Worm (Caenorhabditis elegans): ENCODE measurements around the gene dsb-1.

Gene dsb-1

DNA sequence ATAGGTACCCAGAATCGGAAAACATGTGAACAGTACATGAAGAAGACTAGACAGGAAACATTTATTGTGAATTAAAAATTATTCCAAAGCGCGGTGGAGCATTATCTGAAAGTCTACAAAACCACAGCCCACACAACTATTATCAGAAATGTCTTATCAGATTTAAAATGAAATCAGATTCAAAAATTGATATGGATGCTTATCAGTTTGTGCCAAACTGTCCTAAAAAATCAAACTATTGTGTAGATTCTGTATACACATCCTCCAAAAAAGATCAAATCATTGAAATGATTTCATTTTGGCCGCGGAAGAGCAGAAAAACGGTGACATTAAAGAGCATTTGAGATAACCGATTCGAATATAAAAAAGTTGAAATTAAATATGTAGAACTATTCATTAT, 26.7 kb downstream of the dsb-1 start, which contains the start of gene irg-4 (continued):
- no peak for TF ChIP-seq lin-39 (tag; optimal IDR thresholded peaks at IDR 0.05)
- no peak for TF ChIP-seq F26F4.8 (GFP tag; conservative IDR thresholded peaks at IDR 0.05)
- peak; percentile 93 for TF ChIP-seq pqm-1 (tag; optimal IDR thresholded peaks at IDR 0.05)
- 0 out of 2 replicates have a peak, but pooled peaks have one; percentile 27 for TF ChIP-seq php-3 (GFP tag; IDR thresholded peaks at IDR 0.05)
- TF ChIP-seq hlh-11 (tag; optimal IDR thresholded peaks at IDR 0.05), result peak; percentile 42
- no peak for TF ChIP-seq Y48G9A.11 (GFP tag; IDR thresholded peaks at IDR 0.05)
- TF ChIP-seq fos-1 (tag; optimal IDR thresholded peaks at IDR 0.05), result no peak

DNA sequence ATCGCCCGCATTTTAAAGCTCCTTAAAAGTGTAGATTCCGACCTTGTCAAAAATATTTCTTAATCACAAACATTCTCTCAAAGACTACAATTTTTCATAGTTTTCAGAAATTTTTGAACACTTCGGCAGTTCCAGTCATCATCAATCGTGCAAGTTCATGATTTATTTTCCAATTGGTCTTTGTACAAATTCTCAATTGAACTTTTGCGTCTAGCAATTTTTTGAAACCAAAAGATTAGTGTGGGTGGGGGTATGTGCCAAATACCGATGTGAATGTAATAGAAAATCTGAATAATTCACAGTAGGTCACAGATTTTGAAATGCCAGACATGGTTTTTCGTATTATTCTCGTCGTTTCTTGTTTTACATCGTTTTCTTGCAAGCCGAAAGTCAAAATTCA, 29.6 kb downstream of the dsb-1 start, which contains the start of gene clec-185:
Gene clec-185, plus strand, starts transcription at position 301 of the 400 bp plus-strand sequence.
- TF ChIP-seq lim-7 (GFP tag; IDR thresholded peaks at IDR 0.05) (no peak), R02D3.7 (tag; optimal IDR thresholded peaks at IDR 0.05) (no peak), ceh-20 (GFP tag; IDR thresholded peaks at IDR 0.05) (no peak), Y5F2A.4 (GFP tag; optimal IDR thresholded peaks at IDR 0.05) (no peak), dmd-8 (GFP tag; IDR thresholded peaks at IDR 0.05) (no peak), mxl-3 (GFP tag; optimal IDR thresholded peaks at IDR 0.05) (no peak), F10B5.3 (tag; optimal IDR thresholded peaks at IDR 0.05) (no peak), snpc-4 (tag; optimal IDR thresholded peaks at IDR 0.05) (no peak), daf-19 (GFP tag; conservative IDR thresholded peaks at IDR 0.05) (no peak)

DNA sequence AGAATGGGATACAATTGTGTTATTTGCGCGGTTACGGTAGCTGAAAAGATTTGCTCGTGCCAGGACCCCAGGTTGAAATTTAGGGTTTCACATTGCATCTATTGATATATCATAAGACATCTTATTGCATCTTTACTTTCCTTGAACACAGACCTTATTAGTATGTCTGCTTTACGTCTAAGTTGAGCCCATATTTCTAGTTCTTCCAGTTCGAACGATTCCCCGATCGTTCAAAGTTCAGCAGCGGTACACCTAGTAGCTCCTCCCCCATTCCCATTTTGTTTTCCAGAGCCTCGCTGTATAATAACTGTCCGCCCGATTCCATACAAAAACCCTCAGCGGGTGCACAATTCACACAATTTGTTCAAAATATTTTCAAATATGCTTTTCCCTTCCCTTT, 33.0 kb downstream of the dsb-1 start, which contains the start of gene C25G4.17:
Gene C25G4.17, plus strand, starts transcription at position 301 of the 400 bp plus-strand sequence.
- TF ChIP-seq unc-130 (GFP tag; optimal IDR thresholded peaks at IDR 0.05), result no peak
- TF ChIP-seq dpl-1 (GFP tag; optimal IDR thresholded peaks at IDR 0.05), result no peak
- TF ChIP-seq aly-2 (tag; optimal IDR thresholded peaks at IDR 0.05), result no peak
- TF ChIP-seq ctbp-1 (GFP tag; IDR thresholded peaks at IDR 0.05), result no peak
- no peak for TF ChIP-seq lin-39 (tag; optimal IDR thresholded peaks at IDR 0.05)
- TF ChIP-seq spr-3 (GFP tag; optimal IDR thresholded peaks at IDR 0.05), result no peak
- no peak for TF ChIP-seq ZK337.2 (GFP tag; IDR thresholded peaks at IDR 0.05)
- no peak for TF ChIP-seq snpc-4 (tag; optimal IDR thresholded peaks at IDR 0.05)
- no peak for TF ChIP-seq T20F7.1 (GFP tag; optimal IDR thresholded peaks at IDR 0.05)
- no peak for TF ChIP-seq daf-16 (GFP tag; optimal IDR thresholded peaks at IDR 0.05)
- no peak for TF ChIP-seq daf-16 (tag; optimal IDR thresholded peaks at IDR 0.05)

DNA sequence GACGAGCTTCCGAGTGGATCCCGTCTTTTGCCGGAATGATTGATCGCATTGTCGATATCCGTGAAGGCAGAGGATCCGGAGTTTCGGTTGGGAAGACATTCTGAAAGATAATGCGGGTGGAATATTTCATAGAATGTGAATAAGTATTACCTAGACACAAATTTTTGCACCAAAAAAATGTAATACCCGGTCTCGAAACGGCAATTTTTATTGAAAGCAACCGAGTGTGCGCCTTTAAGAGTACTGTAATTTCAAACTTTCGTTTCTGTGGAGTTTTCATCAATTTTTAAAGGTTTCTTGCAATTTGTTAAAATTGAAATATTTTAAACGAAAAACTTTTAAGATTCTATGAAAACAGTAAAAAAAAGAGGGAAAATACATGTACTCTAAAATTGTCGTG, 35.2 kb downstream of the dsb-1 start, which contains the start of gene C25G4.2:
Gene C25G4.2, minus strand, starts transcription at position 100 of the 400 bp plus-strand sequence.
- peak; percentile 96 for TF ChIP-seq aha-1 (tag)
- TF ChIP-seq ceh-44 (GFP tag; IDR thresholded peaks at IDR 0.05), result no peak
- TF ChIP-seq mxl-3 (GFP tag; optimal IDR thresholded peaks at IDR 0.05), result no peak

DNA sequence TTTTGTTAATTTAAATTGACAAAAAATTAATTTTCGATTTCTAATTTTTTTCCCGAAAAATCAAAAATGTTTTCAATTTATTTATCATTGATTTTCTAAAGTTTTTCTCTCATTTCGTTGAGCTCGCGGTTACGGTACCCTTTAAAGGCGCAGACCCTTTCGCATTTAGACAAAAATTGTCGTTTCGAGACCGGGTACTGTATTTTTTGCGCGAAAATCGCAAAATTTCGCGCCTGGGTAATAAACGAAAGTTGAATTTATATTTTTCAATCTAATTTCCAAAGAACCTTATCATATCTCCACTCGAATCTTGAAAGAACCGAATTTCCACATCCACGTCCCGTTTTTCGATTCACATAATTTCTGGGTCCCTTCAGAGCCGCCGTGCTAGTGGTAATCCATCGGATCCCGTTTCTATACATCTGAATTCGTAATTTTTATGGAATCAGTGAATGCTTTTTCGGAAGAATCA, 36.8 kb downstream of the dsb-1 start, which contains the start of gene C25G4.3:
Gene C25G4.3, minus strand, starts transcription at position 422 of the 472 bp plus-strand sequence.
- TF ChIP-seq aly-2 (tag; optimal IDR thresholded peaks at IDR 0.05), result no peak
- TF ChIP-seq zip-2 (tag; optimal IDR thresholded peaks at IDR 0.05), result no peak
- no peak for TF ChIP-seq F37D6.2 (tag; optimal IDR thresholded peaks at IDR 0.05)
- no peak for TF ChIP-seq tra-1 (GFP tag; IDR thresholded peaks at IDR 0.05)
- no peak for TF ChIP-seq ctbp-1 (GFP tag; IDR thresholded peaks at IDR 0.05)
- no peak for TF ChIP-seq dve-1 (tag; optimal IDR thresholded peaks at IDR 0.05; ENCODE audit: insufficient read depth)
- TF ChIP-seq aha-1 (tag), result no peak
- no peak for TF ChIP-seq nhr-48 (tag; optimal IDR thresholded peaks at IDR 0.05)
- no peak for TF ChIP-seq ceh-82 (tag; optimal IDR thresholded peaks at IDR 0.05)
- no peak for TF ChIP-seq nhr-6 (tag; optimal IDR thresholded peaks at IDR 0.05)
- TF ChIP-seq zfp-2 (tag; optimal IDR thresholded peaks at IDR 0.05), result no peak
